Worm (Caenorhabditis elegans): ENCODE measurements around the gene F58D2.2.
A peak's percentile ranks its signal among the peaks of the same experiment; 100 is the strongest.

The F58D2.2 gene

ce11 chrIV:13240078-13240841, 50.7 kb downstream of the F58D2.2 start, which contains the start of gene rpl-12:
rpl-12 (minus strand) TSS chrIV:13240651.
- TF ChIP-seq rcor-1 (GFP tag; IDR thresholded peaks at IDR 0.05) (peak; percentile 98), snpc-1.1 (tag; optimal IDR thresholded peaks at IDR 0.05; ENCODE audit: insufficient read depth) (peak; percentile 63), sea-2 (GFP tag; IDR thresholded peaks at IDR 0.05) (peak; percentile 77; the same call in 1 of the 2 replicates), T26A5.8 (tag; optimal IDR thresholded peaks at IDR 0.05) (no peak), snpc-4 (GFP tag; optimal IDR thresholded peaks at IDR 0.05) (peak; percentile 75), snpc-4 (tag; optimal IDR thresholded peaks at IDR 0.05) (peak; percentile 81 to 90 (median 88)), F57A8.1 (GFP tag; optimal IDR thresholded peaks at IDR 0.05) (no peak), madf-8 (GFP tag; conservative IDR thresholded peaks at IDR 0.05) (peak; percentile 86), tbp1 (GFP tag; optimal IDR thresholded peaks at IDR 0.05) (peak; percentile 79), T07F8.4 (tag; optimal IDR thresholded peaks at IDR 0.05) (peak; percentile 44), ztf-28 (GFP tag; IDR thresholded peaks at IDR 0.05) (peak; percentile 80; the same call in 1 of the 2 replicates), lin-54 (GFP tag; optimal IDR thresholded peaks at IDR 0.05) (peak; percentile 100), fkh-3 (tag; optimal IDR thresholded peaks at IDR 0.05) (no peak), dpl-1 (GFP tag; optimal IDR thresholded peaks at IDR 0.05) (peak; percentile 90), nfyb-1 (GFP tag; IDR thresholded peaks at IDR 0.05) (peak; percentile 98), K11D2.4 (GFP tag; IDR thresholded peaks at IDR 0.05) (peak; percentile 97), ceh-58 (GFP tag; IDR thresholded peaks at IDR 0.05) (no peak), let-526 (GFP tag; IDR thresholded peaks at IDR 0.05) (peak; percentile 20), chd-7 (tag; optimal IDR thresholded peaks at IDR 0.05) (peak; percentile 90), hmg-1.2 (GFP tag; IDR thresholded peaks at IDR 0.05) (peak; percentile 97), nhr-90 (tag; optimal IDR thresholded peaks at IDR 0.05) (peak; percentile 62), nfya-2 (GFP tag; IDR thresholded peaks at IDR 0.05) (no peak), athp-1 (tag; optimal IDR thresholded peaks at IDR 0.05) (peak; percentile 97), ceh-40 (GFP tag; IDR thresholded peaks at IDR 0.05) (no peak), Y53F4B.3 (GFP tag; IDR thresholded peaks at IDR 0.05) (0 out of 2 replicates have a peak, but pooled peaks have one; percentile 23), attf-5 (GFP tag; optimal IDR thresholded peaks at IDR 0.05) (peak; percentile 100), cebp-2 (GFP tag; IDR thresholded peaks at IDR 0.05) (peak; percentile 98), K12H6.12 (tag; optimal IDR thresholded peaks at IDR 0.05) (peak; percentile 97), lir-1 (GFP tag; conservative IDR thresholded peaks at IDR 0.05) (peak; percentile 97), zim-3 (tag; optimal IDR thresholded peaks at IDR 0.05) (peak; percentile 55), nhr-27 (tag; optimal IDR thresholded peaks at IDR 0.05) (peak; percentile 7), akir-1 (GFP tag; optimal IDR thresholded peaks at IDR 0.05) (peak; percentile 48), ztf-26 (tag; optimal IDR thresholded peaks at IDR 0.05) (peak; percentile 97), F37B4.10 (GFP tag; IDR thresholded peaks at IDR 0.05) (0 out of 2 replicates have a peak, but pooled peaks have one; percentile 11), ztf-22 (GFP tag; optimal IDR thresholded peaks at IDR 0.05) (peak; percentile 78), hrde-1 (tag; optimal IDR thresholded peaks at IDR 0.05; ENCODE audit: borderline replicate concordance) (peak; percentile 92), hsf-1 (GFP tag; IDR thresholded peaks at IDR 0.05) (peak; percentile 87), tlf-1 (GFP tag; optimal IDR thresholded peaks at IDR 0.05) (peak; percentile 99), D2030.7 (GFP tag; IDR thresholded peaks at IDR 0.05) (peak; percentile 94), lsl-1 (GFP tag; optimal IDR thresholded peaks at IDR 0.05) (peak; percentile 86), egl-44 (GFP tag; IDR thresholded peaks at IDR 0.05) (peak; percentile 78; the same call in 1 of the 2 replicates), mel-28 (tag; optimal IDR thresholded peaks at IDR 0.05; ENCODE audit: borderline replicate concordance) (peak; percentile 83), ZK185.1 (tag; optimal IDR thresholded peaks at IDR 0.05; ENCODE audit: poor library complexity, severe bottlenecking) (peak; percentile 96), ztf-6 (GFP tag; IDR thresholded peaks at IDR 0.05) (peak; percentile 89), ceh-100 (GFP tag; IDR thresholded peaks at IDR 0.05) (peak; percentile 87), Y53G8AR.9 (GFP tag; conservative IDR thresholded peaks at IDR 0.05) (peak; percentile 99), F22D6.2 (tag; optimal IDR thresholded peaks at IDR 0.05) (peak; percentile 93)

Measured in whole organism, young adult.